In genomic region chrIV:4209084-4209483, ce11 we compare ENCODE assay signal across 3 worm cellular contexts.
TF ChIP-seq lines count a peak whose summit lies in the region.

No protein-coding gene starts in this region.

TF ChIP-seq in whole organism, L1 larva, 84 proteins besides CTCF, POLR2A, EP300 and RAD21:
- no peak for TF ChIP-seq pqm-1 (tag; optimal IDR thresholded peaks at IDR 0.05; lab: Kevin White, UChicago)
- peak; percentile 16 for TF ChIP-seq skn-1 (tag; optimal IDR thresholded peaks at IDR 0.05; lab: Kevin White, UChicago)
- TF ChIP-seq egl-13 (tag; optimal IDR thresholded peaks at IDR 0.05; lab: Kevin White, UChicago), result no peak
- no peak for TF ChIP-seq ets-5 (GFP tag; IDR thresholded peaks at IDR 0.05; lab: Robert Waterston, UW)

TF ChIP-seq in whole organism, L3 larva, 47 proteins besides CTCF, POLR2A, EP300 and RAD21:
- TF ChIP-seq ZK546.5 (tag; optimal IDR thresholded peaks at IDR 0.05; lab: Kevin White, UChicago) (no peak), pha-4 (tag; optimal IDR thresholded peaks at IDR 0.05; lab: Kevin White, UChicago) (peak; percentile 98), nhr-25 (tag; optimal IDR thresholded peaks at IDR 0.05; lab: Kevin White, UChicago) (no peak), lin-15B (tag; optimal IDR thresholded peaks at IDR 0.05; lab: Kevin White, UChicago) (no peak), nhr-43 (tag; optimal IDR thresholded peaks at IDR 0.05; lab: Kevin White, UChicago; ENCODE audit: poor library complexity, severe bottlenecking) (no peak)
TF ChIP-seq in whole organism, L3 larva: peak in this region for 1.

TF ChIP-seq in whole organism, young adult, 124 proteins besides CTCF, POLR2A, EP300 and RAD21:
- TF ChIP-seq die-1 (tag; optimal IDR thresholded peaks at IDR 0.05; lab: Kevin White, UChicago), result no peak
- peak; percentile 45 for TF ChIP-seq pha-4 (tag; optimal IDR thresholded peaks at IDR 0.05; lab: Kevin White, UChicago)
